Fruit fly (Drosophila melanogaster) whole organism, embryonic: ENCODE measurements around the gene Ptx1.

Source experiments
- Asciz ChIP-seq: fragments of 200-800 bp; sonication (Bioruptor generic); optimal IDR thresholded peaks from 2 replicates; lab custom pipeline; 2017; ENCODE audit warnings: missing biosample characterization, mild to moderate bottlenecking, missing genetic modification characterization, missing genetic modification reagents
- BtbVII ChIP-seq: fragments of 200-800 bp; sonication (Bioruptor generic); optimal IDR thresholded peaks from 3 replicates; lab custom pipeline; 2017; ENCODE audit warnings: missing biosample characterization, mild to moderate bottlenecking, missing genetic modification characterization
- CG10431 ChIP-seq: fragments of 200-800 bp; sonication (Bioruptor generic); optimal IDR thresholded peaks from 3 replicates; lab custom pipeline; 2018; ENCODE audit warnings: missing biosample characterization, mild to moderate bottlenecking, missing genetic modification characterization
- CG10543 ChIP-seq: fragments of 200-800 bp; sonication (Bioruptor generic); optimal IDR thresholded peaks from 3 replicates; lab custom pipeline; 2017; ENCODE audit warnings: missing biosample characterization, mild to moderate bottlenecking, missing genetic modification characterization, moderate library complexity
- CG12155 ChIP-seq: fragments of 200-800 bp; sonication (Bioruptor generic); optimal IDR thresholded peaks from 3 replicates; lab custom pipeline; 2016; ENCODE audit warnings: missing biosample characterization, missing genetic modification characterization
- CG12219 ChIP-seq: fragments of 200-800 bp; sonication (Bioruptor generic); optimal IDR thresholded peaks from 3 replicates; lab custom pipeline; 2018; ENCODE audit warnings: missing biosample characterization, mild to moderate bottlenecking, missing genetic modification characterization
- CG13624 ChIP-seq: fragments of 200-800 bp; sonication (Bioruptor generic); optimal IDR thresholded peaks from 2 replicates; lab custom pipeline; 2016; ENCODE audit warnings: missing biosample characterization, missing genetic modification characterization
- CG1602 ChIP-seq: fragments of 200-800 bp; sonication (Bioruptor generic); optimal IDR thresholded peaks from 3 replicates; lab custom pipeline; 2016; ENCODE audit warnings: missing biosample characterization, missing genetic modification characterization
- CG31365 ChIP-seq: fragments of 200-800 bp; sonication (Bioruptor generic); optimal IDR thresholded peaks from 2 replicates; lab custom pipeline; 2018; ENCODE audit warnings: missing biosample characterization, mild to moderate bottlenecking, missing genetic modification characterization
- CG3838 ChIP-seq: fragments of 200-800 bp; sonication (Bioruptor generic); optimal IDR thresholded peaks from 3 replicates; lab custom pipeline; 2016; ENCODE audit warnings: missing biosample characterization, missing genetic modification characterization
- CG4707 ChIP-seq: fragments of 200-800 bp; sonication (Bioruptor generic); optimal IDR thresholded peaks from 2 replicates; lab custom pipeline; 2018; ENCODE audit warnings: missing biosample characterization, mild to moderate bottlenecking, missing genetic modification characterization, moderate library complexity
- CG7745 ChIP-seq: fragments of 200-800 bp; sonication (Bioruptor generic); optimal IDR thresholded peaks from 2 replicates; lab custom pipeline; 2018; ENCODE audit warnings: missing biosample characterization, mild to moderate bottlenecking, missing genetic modification characterization, moderate library complexity
- CG8089 ChIP-seq: fragments of 200-800 bp; sonication (Bioruptor generic); optimal IDR thresholded peaks from 3 replicates; lab custom pipeline; 2016; ENCODE audit warnings: missing biosample characterization, missing genetic modification characterization
- CG9817 ChIP-seq: fragments of 200-800 bp; sonication (Bioruptor generic); optimal IDR thresholded peaks from 2 replicates; lab custom pipeline; 2018; ENCODE audit warnings: missing biosample characterization, mild to moderate bottlenecking, missing genetic modification characterization, moderate library complexity
- GATAe ChIP-seq: fragments of 200-800 bp; sonication (Bioruptor generic); conservative IDR thresholded peaks from 2 replicates; pipeline ENCODE4 v1.3.6; 2022; ENCODE audit warnings: missing biosample characterization, missing genetic modification characterization
- HLH3B ChIP-seq: fragments of 200-800 bp; sonication (Bioruptor generic); IDR thresholded peaks from 2 replicates; pipeline ENCODE4 v1.3.6; 2022; ENCODE audit warnings: missing biosample characterization, missing genetic modification characterization
- HmgD ChIP-seq: fragments of 200-800 bp; sonication (Bioruptor generic); optimal IDR thresholded peaks from 3 replicates; lab custom pipeline; 2016; ENCODE audit warnings: missing biosample characterization, missing genetic modification characterization
- Pdp1 ChIP-seq, 2 experiments: fragments of 200-800 bp; sonication (Bioruptor generic); optimal IDR thresholded peaks; 3 replicates each; lab custom pipeline; 2016; ENCODE audit warnings: missing biosample characterization in 2 of 2, missing genetic modification characterization in 2 of 2, mild to moderate bottlenecking in 1 of 2, moderate library complexity in 1 of 2
- Sox100B ChIP-seq: fragments of 200-800 bp; sonication (Bioruptor generic); optimal IDR thresholded peaks from 3 replicates; lab custom pipeline; 2018; ENCODE audit warnings: missing biosample characterization, mild to moderate bottlenecking, missing genetic modification characterization
- Sox102F ChIP-seq: fragments of 200-800 bp; sonication (Bioruptor generic); optimal IDR thresholded peaks from 2 replicates; lab custom pipeline; 2018; ENCODE audit warnings: missing biosample characterization, mild to moderate bottlenecking, missing genetic modification characterization, moderate library complexity
- Xrp1 ChIP-seq: fragments of 200-800 bp; sonication (Bioruptor generic); IDR thresholded peaks from 2 replicates; pipeline ENCODE4 v1.3.6; 2022; ENCODE audit warnings: missing biosample characterization, missing genetic modification characterization
- YL-1 ChIP-seq: fragments of 200-800 bp; sonication (Bioruptor generic); optimal IDR thresholded peaks from 3 replicates; lab custom pipeline; 2017; ENCODE audit warnings: missing biosample characterization, mild to moderate bottlenecking, missing genetic modification characterization
- cad ChIP-seq: fragments of >200 bp; optimal IDR thresholded peaks from 2 replicates; lab custom pipeline; 2017; ENCODE audit warnings: missing biosample characterization, missing genetic modification characterization
- crol ChIP-seq: fragments of 200-800 bp; sonication (Bioruptor generic); IDR thresholded peaks from 2 replicates; pipeline ENCODE4 v1.3.6; 2022; ENCODE audit warnings: missing biosample characterization, missing genetic modification characterization
- exex ChIP-seq: fragments of 200-800 bp; sonication (Bioruptor generic); optimal IDR thresholded peaks from 4 replicates; lab custom pipeline; 2018; ENCODE audit warnings: missing biosample characterization, mild to moderate bottlenecking, missing genetic modification characterization, moderate library complexity
- jumu ChIP-seq: fragments of 200-800 bp; sonication (Bioruptor generic); optimal IDR thresholded peaks from 3 replicates; lab custom pipeline; 2016; ENCODE audit warnings: missing biosample characterization, missing genetic modification characterization
- kni ChIP-seq: fragments of 200-800 bp; sonication (Bioruptor generic); optimal IDR thresholded peaks from 3 replicates; lab custom pipeline; 2017; ENCODE audit warnings: mild to moderate bottlenecking, missing biosample characterization, missing genetic modification reagents, missing genetic modification characterization
- lab ChIP-seq: fragments of 200-800 bp; sonication (Bioruptor generic); optimal IDR thresholded peaks from 3 replicates; lab custom pipeline; 2017; ENCODE audit warnings: missing biosample characterization, missing genetic modification characterization, mild to moderate bottlenecking, moderate library complexity, missing genetic modification reagents
- lmd ChIP-seq: fragments of 200-800 bp; sonication (Bioruptor generic); IDR thresholded peaks from 2 replicates; pipeline ENCODE4 v1.3.6; 2022; ENCODE audit warnings: missing biosample characterization, missing genetic modification characterization
- odd ChIP-seq: fragments of 200-800 bp; sonication (Bioruptor generic); optimal IDR thresholded peaks from 2 replicates; lab custom pipeline; 2017; ENCODE audit warnings: missing biosample characterization, mild to moderate bottlenecking, missing genetic modification characterization
- pros ChIP-seq: fragments of 200-800 bp; sonication (Bioruptor generic); optimal IDR thresholded peaks from 3 replicates; lab custom pipeline; 2019; ENCODE audit warnings: missing biosample characterization, mild to moderate bottlenecking, missing genetic modification characterization, moderate library complexity
- run ChIP-seq: fragments of 200-800 bp; sonication (Bioruptor generic); optimal IDR thresholded peaks from 3 replicates; lab custom pipeline; 2018; ENCODE audit warnings: missing biosample characterization, mild to moderate bottlenecking, missing genetic modification characterization
- sens ChIP-seq: fragments of 200-800 bp; sonication (Bioruptor generic); peaks from one replicate; lab custom pipeline; 2016; ENCODE audit warnings: missing biosample characterization, missing genetic modification characterization
- sug ChIP-seq: fragments of 200-800 bp; optimal IDR thresholded peaks from 2 replicates; lab custom pipeline; 2019; ENCODE audit warnings: missing biosample characterization, mild to moderate bottlenecking, missing genetic modification characterization, moderate library complexity
- trem ChIP-seq: fragments of 200-800 bp; optimal IDR thresholded peaks from 3 replicates; lab custom pipeline; 2019; ENCODE audit warnings: missing biosample characterization, mild to moderate bottlenecking, missing genetic modification characterization, moderate library complexity
- twi ChIP-seq: fragments of 200-800 bp; optimal IDR thresholded peaks from 2 replicates; lab custom pipeline; 2019; ENCODE audit warnings: missing biosample characterization, mild to moderate bottlenecking, missing genetic modification characterization, moderate library complexity
- tx ChIP-seq: fragments of 200-800 bp; sonication (Bioruptor generic); optimal IDR thresholded peaks from 2 replicates; lab custom pipeline; 2016; ENCODE audit warnings: missing biosample characterization, missing genetic modification characterization
- zen ChIP-seq: fragments of 200-800 bp; sonication (Bioruptor generic); optimal IDR thresholded peaks from 3 replicates; lab custom pipeline; 2018; ENCODE audit warnings: missing biosample characterization, mild to moderate bottlenecking, missing genetic modification characterization, moderate library complexity

Ptx1 gene

dm6 chr3R:30918872-30919271 lies 6.3 kb downstream of the Ptx1 start (continued):
- peak; percentile 30 for TF ChIP-seq run
- TF ChIP-seq HLH3B (GFP tag; lab: Robert Waterston, UW): no peak
- TF ChIP-seq CG12155 (GFP tag; lab: Kevin White, UChicago): no peak
- TF ChIP-seq Asciz (GFP tag; lab: Kevin White, UChicago): peak; percentile 51
- TF ChIP-seq CG31365 (tag; lab: Kevin White, UChicago): no peak
- peak; percentile 31 for TF ChIP-seq kni
- no peak for TF ChIP-seq CG13624 (GFP tag; lab: Kevin White, UChicago)
- peak; percentile 46 for TF ChIP-seq Xrp1
- TF ChIP-seq CG7745 (tag; lab: Kevin White, UChicago): peak; percentile 53
- TF ChIP-seq pros: no peak
- peak; percentile 38 for TF ChIP-seq Sox100B (GFP tag; lab: Kevin White, UChicago)

- no peak for TF ChIP-seq lmd (GFP tag; lab: Robert Waterston, UW)
- TF ChIP-seq cad: peak; percentile 9
- no peak for TF ChIP-seq odd (GFP tag; lab: Kevin White, UChicago)
- peak; percentile 52; the same call in 1 of the 2 replicates for TF ChIP-seq crol (GFP tag; lab: Robert Waterston, UW)
- no peak for TF ChIP-seq CG9817 (tag; lab: Kevin White, UChicago)
- TF ChIP-seq zen: no peak
- no peak for TF ChIP-seq run
- TF ChIP-seq CG1602: no peak
- peak in 1 of 2 experiments; percentile 32 for TF ChIP-seq Pdp1 (GFP tag; optimal IDR thresholded peaks at IDR 0.05; lab: Kevin White, UChicago)
- no peak for TF ChIP-seq Sox102F (GFP tag; lab: Kevin White, UChicago)
- no peak for TF ChIP-seq CG8089 (GFP tag; lab: Kevin White, UChicago)
- TF ChIP-seq CG12219: no peak
- TF ChIP-seq twi: peak; percentile 59
- no peak for TF ChIP-seq trem
- TF ChIP-seq HmgD: no peak
- TF ChIP-seq BtbVII (GFP tag; lab: Kevin White, UChicago): no peak
- TF ChIP-seq CG10431 (GFP tag; lab: Kevin White, UChicago): no peak
- TF ChIP-seq tx (GFP tag; lab: Kevin White, UChicago): no peak
- no peak for TF ChIP-seq YL-1 (GFP tag; lab: Kevin White, UChicago)
- TF ChIP-seq jumu (GFP tag; lab: Kevin White, UChicago): no peak
Measured at dm6 chr3R:30922414-30922813, 9.9 kb downstream of the Ptx1 start.

DNA sequence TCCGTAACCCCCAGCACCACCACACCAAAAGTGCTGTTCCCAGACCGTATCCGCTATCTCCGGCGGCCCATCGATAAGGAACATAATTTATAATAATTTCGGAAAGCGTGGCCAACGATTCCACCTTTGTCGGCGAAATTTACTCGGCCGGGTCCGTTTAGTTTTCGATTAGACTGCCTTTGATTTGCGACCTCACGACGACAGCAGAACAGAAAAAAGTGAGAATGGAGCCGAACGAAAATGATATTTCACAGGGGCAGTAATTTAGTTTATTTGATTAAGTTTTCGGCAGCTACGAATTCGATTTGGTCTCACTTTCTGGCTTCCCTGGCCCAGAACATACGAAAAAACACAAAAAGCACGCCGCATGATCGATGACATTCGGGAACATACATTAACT lies 11.0 kb downstream of the Ptx1 start:
- TF ChIP-seq GATAe (GFP tag; lab: Robert Waterston, UW) (0 out of 2 replicates have a peak, but pooled peaks have one; percentile 12), sug (tag; lab: Kevin White, UChicago) (peak; percentile 48), sens (GFP tag; lab: Kevin White, UChicago) (peak; percentile 13), CG10543 (GFP tag; lab: Kevin White, UChicago) (peak; percentile 17), exex (tag; lab: Kevin White, UChicago) (peak; percentile 85), CG4707 (no peak), lab (GFP tag; lab: Kevin White, UChicago) (peak; percentile 79), CG3838 (no peak)
